Worm (Caenorhabditis elegans): ENCODE measurements around the gene ddn-3.

The ddn-3 gene

ce11 chrV:14341672-14342071 is 30.7 kb upstream of the ddn-3 start, which contains the start of gene F47B8.10:
TSS of gene F47B8.10 (plus strand) at chrV:14341972.
- TF ChIP-seq ztf-23 (GFP tag; IDR thresholded peaks at IDR 0.05), result no peak
- TF ChIP-seq ref-1 (GFP tag; conservative IDR thresholded peaks at IDR 0.05), result no peak
- no peak for TF ChIP-seq med-1 (GFP tag; optimal IDR thresholded peaks at IDR 0.05; ENCODE audit: insufficient read depth)
- no peak for TF ChIP-seq flt-1 (GFP tag; IDR thresholded peaks at IDR 0.05)
- TF ChIP-seq klf-2 (GFP tag; conservative IDR thresholded peaks at IDR 0.05), result no peak
- TF ChIP-seq tab-1 (GFP tag; IDR thresholded peaks at IDR 0.05), result no peak
- no peak for TF ChIP-seq cog-1 (tag; optimal IDR thresholded peaks at IDR 0.05)
- no peak for TF ChIP-seq ztf-29 (GFP tag; IDR thresholded peaks at IDR 0.05)
- TF ChIP-seq T22C8.4 (GFP tag; IDR thresholded peaks at IDR 0.05), result no peak

- TF ChIP-seq klf-2 (GFP tag; conservative IDR thresholded peaks at IDR 0.05) (no peak), flt-1 (GFP tag; IDR thresholded peaks at IDR 0.05) (no peak), tab-1 (GFP tag; IDR thresholded peaks at IDR 0.05) (no peak), cog-1 (tag; optimal IDR thresholded peaks at IDR 0.05) (no peak), med-1 (GFP tag; optimal IDR thresholded peaks at IDR 0.05; ENCODE audit: insufficient read depth) (no peak), ref-1 (GFP tag; conservative IDR thresholded peaks at IDR 0.05) (no peak), ztf-23 (GFP tag; IDR thresholded peaks at IDR 0.05) (no peak), ztf-29 (GFP tag; IDR thresholded peaks at IDR 0.05) (no peak), T22C8.4 (GFP tag; IDR thresholded peaks at IDR 0.05) (no peak)
Observed at ce11 chrV:14336655-14337054, 25.6 kb upstream of the ddn-3 start, which contains the start of gene srm-6. TSS of gene srm-6 (plus strand) at chrV:14336955.

DNA sequence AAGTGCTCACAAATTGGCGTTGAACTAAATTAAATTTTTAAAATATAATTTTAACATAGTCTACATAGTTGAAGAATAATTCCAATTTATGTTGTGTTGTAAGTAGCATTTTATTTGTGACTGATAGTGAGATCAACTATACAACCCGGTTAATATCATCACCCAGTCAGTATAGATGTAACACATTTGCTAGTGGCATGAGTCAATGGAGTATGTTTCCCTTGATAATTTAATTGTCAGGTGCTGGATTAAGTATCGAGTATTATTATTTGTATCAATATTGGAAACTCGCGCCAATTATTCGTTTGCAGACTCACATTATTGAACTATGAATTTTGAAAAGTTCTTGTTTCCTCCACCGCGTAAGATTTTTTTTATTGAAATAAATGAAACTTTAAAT is 23.9 kb upstream of the ddn-3 start, which contains the start of gene srm-5:
TSS of gene srm-5 (plus strand) at position 301 of the 400 bp plus-strand sequence.
- no peak for TF ChIP-seq klf-2 (GFP tag; conservative IDR thresholded peaks at IDR 0.05)
- no peak for TF ChIP-seq cog-1 (tag; optimal IDR thresholded peaks at IDR 0.05)
- TF ChIP-seq med-1 (GFP tag; optimal IDR thresholded peaks at IDR 0.05; ENCODE audit: insufficient read depth), result no peak
- TF ChIP-seq ztf-29 (GFP tag; IDR thresholded peaks at IDR 0.05), result no peak
- TF ChIP-seq ztf-23 (GFP tag; IDR thresholded peaks at IDR 0.05), result no peak

- no peak for TF ChIP-seq med-1 (GFP tag; optimal IDR thresholded peaks at IDR 0.05; ENCODE audit: insufficient read depth)
- TF ChIP-seq cog-1 (tag; optimal IDR thresholded peaks at IDR 0.05), result no peak
- TF ChIP-seq ztf-23 (GFP tag; IDR thresholded peaks at IDR 0.05), result no peak
- no peak for TF ChIP-seq tab-1 (GFP tag; IDR thresholded peaks at IDR 0.05)
- TF ChIP-seq klf-2 (GFP tag; conservative IDR thresholded peaks at IDR 0.05), result no peak
- TF ChIP-seq ztf-29 (GFP tag; IDR thresholded peaks at IDR 0.05), result no peak
- no peak for TF ChIP-seq T22C8.4 (GFP tag; IDR thresholded peaks at IDR 0.05)
- no peak for TF ChIP-seq ref-1 (GFP tag; conservative IDR thresholded peaks at IDR 0.05)
- no peak for TF ChIP-seq flt-1 (GFP tag; IDR thresholded peaks at IDR 0.05)
Observed at ce11 chrV:14333116-14333515, 22.1 kb upstream of the ddn-3 start, which contains the start of gene srm-4. TSS of gene srm-4 (plus strand) at chrV:14333416.

- no peak for TF ChIP-seq ref-1 (GFP tag; conservative IDR thresholded peaks at IDR 0.05)
- no peak for TF ChIP-seq T22C8.4 (GFP tag; IDR thresholded peaks at IDR 0.05)
- no peak for TF ChIP-seq flt-1 (GFP tag; IDR thresholded peaks at IDR 0.05)
- TF ChIP-seq cog-1 (tag; optimal IDR thresholded peaks at IDR 0.05), result no peak
- no peak for TF ChIP-seq med-1 (GFP tag; optimal IDR thresholded peaks at IDR 0.05; ENCODE audit: insufficient read depth)
- TF ChIP-seq tab-1 (GFP tag; IDR thresholded peaks at IDR 0.05), result no peak
- no peak for TF ChIP-seq ztf-23 (GFP tag; IDR thresholded peaks at IDR 0.05)
- no peak for TF ChIP-seq ztf-29 (GFP tag; IDR thresholded peaks at IDR 0.05)
- no peak for TF ChIP-seq klf-2 (GFP tag; conservative IDR thresholded peaks at IDR 0.05)
Observed at ce11 chrV:14331477-14331876, 20.5 kb upstream of the ddn-3 start, which contains the start of gene F47B8.8. TSS of gene F47B8.8 (plus strand) at chrV:14331733.

DNA sequence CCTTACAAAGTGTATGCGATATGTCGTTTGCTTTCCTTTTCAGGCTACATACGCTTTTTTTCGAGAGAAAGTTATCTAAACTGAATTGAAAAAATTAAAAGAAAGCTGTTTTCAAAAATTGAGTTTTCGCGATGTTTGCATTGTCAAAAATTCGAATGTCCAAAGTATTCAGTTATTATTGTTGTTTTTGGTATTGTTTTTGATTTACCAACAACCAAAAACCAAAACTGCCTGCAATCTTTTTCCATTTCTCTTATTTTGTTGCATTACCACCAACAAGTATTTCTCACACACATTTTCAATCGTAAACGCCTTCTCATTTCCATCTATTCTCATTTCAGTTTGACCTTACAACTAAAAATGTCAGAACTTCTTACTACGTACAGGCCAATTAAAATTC is 17.8 kb upstream of the ddn-3 start, which contains the start of gene pepm-1:
TSS of gene pepm-1 (plus strand) at position 301 of the 400 bp plus-strand sequence.
- no peak for TF ChIP-seq klf-2 (GFP tag; conservative IDR thresholded peaks at IDR 0.05)
- TF ChIP-seq T22C8.4 (GFP tag; IDR thresholded peaks at IDR 0.05), result no peak
- no peak for TF ChIP-seq med-1 (GFP tag; optimal IDR thresholded peaks at IDR 0.05; ENCODE audit: insufficient read depth)
- TF ChIP-seq flt-1 (GFP tag; IDR thresholded peaks at IDR 0.05), result no peak
- no peak for TF ChIP-seq cog-1 (tag; optimal IDR thresholded peaks at IDR 0.05)
- TF ChIP-seq ztf-23 (GFP tag; IDR thresholded peaks at IDR 0.05), result no peak
- TF ChIP-seq ref-1 (GFP tag; conservative IDR thresholded peaks at IDR 0.05), result no peak
- TF ChIP-seq tab-1 (GFP tag; IDR thresholded peaks at IDR 0.05), result no peak
- TF ChIP-seq ztf-29 (GFP tag; IDR thresholded peaks at IDR 0.05), result no peak

ce11 chrV:14327776-14328175 is 16.8 kb upstream of the ddn-3 start, which contains the start of gene F47B8.5:
TSS of gene F47B8.5 (minus strand) at chrV:14327876.
- no peak for TF ChIP-seq ref-1 (GFP tag; conservative IDR thresholded peaks at IDR 0.05)

DNA sequence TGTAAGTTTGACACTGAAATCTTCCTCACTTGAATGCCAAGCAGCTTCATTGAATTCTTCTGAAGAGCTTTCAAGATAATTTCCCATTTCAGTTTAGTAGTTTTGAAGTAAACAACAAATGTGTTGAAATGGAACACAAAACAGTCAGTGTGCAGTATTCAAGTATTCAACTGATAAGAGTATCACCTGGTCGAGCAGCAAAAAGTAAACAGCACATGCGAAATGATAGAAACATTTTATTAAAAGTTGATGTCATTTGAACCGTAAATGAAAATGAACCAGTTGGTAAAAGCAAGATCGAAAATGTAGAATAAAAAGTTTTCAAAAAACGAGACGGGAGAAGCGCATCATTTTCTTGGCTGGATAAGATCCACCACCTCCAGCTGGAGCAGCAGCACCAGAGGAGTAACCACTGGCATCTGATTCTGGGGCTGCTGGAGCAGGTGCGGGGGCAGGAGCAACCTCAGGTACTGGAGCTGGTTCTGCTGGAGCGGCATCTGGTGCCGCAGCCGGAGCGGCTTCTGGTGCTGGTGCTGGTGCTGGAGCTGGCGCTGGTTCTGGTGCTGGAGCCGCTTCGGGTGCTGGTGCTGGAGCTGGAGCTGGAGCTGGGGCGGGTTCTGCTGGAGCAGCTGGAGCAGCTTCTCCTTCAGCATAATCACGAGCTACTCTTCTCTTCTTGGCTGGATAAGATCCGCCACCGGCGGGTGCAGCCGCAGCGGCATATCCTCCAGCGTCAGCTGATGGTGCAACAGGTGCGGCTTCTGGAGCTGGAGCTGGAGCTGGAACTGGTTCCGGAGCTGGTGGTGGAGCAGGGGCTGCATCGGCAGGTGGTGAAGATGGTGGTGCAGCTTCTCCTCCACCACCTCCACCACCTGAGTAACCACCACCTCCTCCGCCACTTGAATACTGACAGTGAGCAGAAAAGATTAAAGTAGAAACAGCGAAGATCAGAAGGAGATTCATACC is 13.8 kb upstream of the ddn-3 start, which contains the start of the genes F47B8.4 and F47B8.18:
TSS of gene F47B8.4 (minus strand) at position 172 of the 966 bp plus-strand sequence.
TSS of gene F47B8.18 (minus strand) at position 963 of the 966 bp plus-strand sequence.
- no peak for TF ChIP-seq flt-1 (GFP tag; IDR thresholded peaks at IDR 0.05)
- no peak for TF ChIP-seq klf-2 (GFP tag; conservative IDR thresholded peaks at IDR 0.05)
- TF ChIP-seq tab-1 (GFP tag; IDR thresholded peaks at IDR 0.05), result no peak
- TF ChIP-seq T22C8.4 (GFP tag; IDR thresholded peaks at IDR 0.05), result no peak
- no peak for TF ChIP-seq ref-1 (GFP tag; conservative IDR thresholded peaks at IDR 0.05)
- no peak for TF ChIP-seq cog-1 (tag; optimal IDR thresholded peaks at IDR 0.05)
- TF ChIP-seq ztf-29 (GFP tag; IDR thresholded peaks at IDR 0.05), result no peak
- TF ChIP-seq med-1 (GFP tag; optimal IDR thresholded peaks at IDR 0.05; ENCODE audit: insufficient read depth), result no peak
- TF ChIP-seq ztf-23 (GFP tag; IDR thresholded peaks at IDR 0.05), result no peak

DNA sequence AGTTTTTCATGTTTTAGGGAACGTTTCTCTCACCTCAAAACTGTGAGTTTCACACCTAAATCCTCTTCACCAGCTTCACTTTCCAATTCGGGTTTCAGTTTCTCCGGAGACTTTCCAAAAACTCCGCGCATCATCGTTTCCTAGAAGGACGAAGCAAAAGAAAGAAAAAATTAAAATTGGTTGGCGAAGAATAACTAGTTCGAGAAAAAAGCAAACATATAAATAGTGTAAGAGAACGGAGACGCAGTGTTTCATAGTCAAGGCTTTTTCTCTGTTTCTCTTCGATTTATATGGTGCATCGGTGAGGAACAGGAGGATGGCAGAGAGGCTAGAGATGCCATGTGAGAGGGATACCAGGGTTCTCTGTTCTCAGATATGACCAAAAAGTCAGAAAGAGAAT is 11.7 kb upstream of the ddn-3 start, which contains the start of gene F47B8.3:
TSS of gene F47B8.3 (minus strand) at position 261 of the 400 bp plus-strand sequence.
- no peak for TF ChIP-seq klf-2 (GFP tag; conservative IDR thresholded peaks at IDR 0.05)
- no peak for TF ChIP-seq T22C8.4 (GFP tag; IDR thresholded peaks at IDR 0.05)
- TF ChIP-seq ztf-23 (GFP tag; IDR thresholded peaks at IDR 0.05), result no peak
- TF ChIP-seq ref-1 (GFP tag; conservative IDR thresholded peaks at IDR 0.05), result no peak
- no peak for TF ChIP-seq tab-1 (GFP tag; IDR thresholded peaks at IDR 0.05)
- no peak for TF ChIP-seq cog-1 (tag; optimal IDR thresholded peaks at IDR 0.05)
